Fruit fly (Drosophila melanogaster): Measurements from ENCODE around the gene CG9393.

DNA sequence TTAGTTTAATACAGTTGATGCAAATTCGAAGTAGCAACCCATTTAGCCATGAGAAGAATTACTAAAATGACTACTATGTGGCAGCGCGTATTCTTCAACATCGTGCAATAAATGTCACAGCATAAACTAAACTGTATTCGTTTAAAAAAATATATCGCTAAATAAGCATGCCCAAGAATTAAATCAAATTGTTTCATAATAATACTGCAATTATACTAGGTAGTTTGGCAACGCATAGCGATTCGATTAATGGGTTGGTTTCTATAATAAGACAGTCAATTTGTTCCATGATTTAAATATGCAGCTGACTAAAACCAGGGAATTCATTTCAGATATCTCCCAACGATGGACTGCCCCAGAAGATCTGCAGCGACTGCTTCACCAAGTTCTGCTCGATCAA is 19.6 kb upstream of the CG9393 start, which contains the start of gene CG33654:
- TF ChIP-seq CG14655 (GFP tag; optimal IDR thresholded peaks at IDR 0.05) = no peak
- no peak for TF ChIP-seq Pif1A (GFP tag; optimal IDR thresholded peaks at IDR 0.05)
- no peak for TF ChIP-seq CG9948 (tag; optimal IDR thresholded peaks at IDR 0.05)
- no peak for TF ChIP-seq CG8301 (tag; optimal IDR thresholded peaks at IDR 0.05)
- TF ChIP-seq D1 (tag; optimal IDR thresholded peaks at IDR 0.05) = no peak
- TF ChIP-seq CG34367 (tag; optimal IDR thresholded peaks at IDR 0.05) = no peak
- TF ChIP-seq CG13204 (GFP tag; optimal IDR thresholded peaks at IDR 0.05) = no peak
- TF ChIP-seq CG10348 (GFP tag; IDR thresholded peaks at IDR 0.05) = no peak

Data from whole organism, pupa.